Worm (Caenorhabditis elegans) whole organism, mixed stage, embryonic: Measurements from ENCODE around the gene nspc-10.

Experiments
- blmp-1 ChIP-seq: fragments of 150-350 bp; optimal IDR thresholded peaks from 2 replicates; lab custom pipeline; 2014; ENCODE audit warnings: missing biosample characterization, missing genetic modification characterization
- snpc-4 ChIP-seq: fragments of 150-350 bp; optimal IDR thresholded peaks from 2 replicates; lab custom pipeline; 2014; ENCODE audit warnings: missing biosample characterization, missing genetic modification characterization

ce11 chrX:12347822-12348221 lies 4.4 kb downstream of the nspc-10 start:
- no peak for TF ChIP-seq blmp-1
- no peak for TF ChIP-seq snpc-4
